Worm (Caenorhabditis elegans): Measurements from ENCODE around the gene ran-5.

ce11 chrII:6020353-6020752 is 27.6 kb upstream of the ran-5 start, which contains the start of gene ZK84.1:
- TF ChIP-seq nhr-12 (tag; optimal IDR thresholded peaks at IDR 0.05), result no peak
- no peak for TF ChIP-seq lin-13 (tag; optimal IDR thresholded peaks at IDR 0.05)
- TF ChIP-seq unc-62 (GFP tag; optimal IDR thresholded peaks at IDR 0.05), result no peak
- TF ChIP-seq mep-1 (tag; optimal IDR thresholded peaks at IDR 0.05), result no peak

All from whole organism, mixed stage, embryonic.